Fruit fly (Drosophila melanogaster) whole organism, embryonic: ENCODE results near the gene CIA30.

ENCODE experiments used
- CG33557 ChIP-seq: fragments of 200-800 bp; sonication (Bioruptor generic); optimal IDR thresholded peaks from 2 replicates; lab custom pipeline; 2019; ENCODE audit warnings: missing biosample characterization, mild to moderate bottlenecking, missing genetic modification characterization, moderate library complexity
- CG34224 ChIP-seq: fragments of 200-800 bp; sonication (Bioruptor generic); IDR thresholded peaks from 3 replicates; pipeline ENCODE4 v1.3.6; 2022; ENCODE audit warnings: missing biosample characterization, missing genetic modification characterization; ENCODE audit not compliant: partially characterized antibody
- Doc2 ChIP-seq: fragments of 200-800 bp; sonication (Bioruptor generic); IDR thresholded peaks from 2 replicates; pipeline ENCODE4 v1.3.6; 2022; ENCODE audit warnings: missing biosample characterization, missing genetic modification characterization
- cg ChIP-seq: fragments of 200-800 bp; sonication (Bioruptor generic); optimal IDR thresholded peaks from 3 replicates; lab custom pipeline; 2019; ENCODE audit warnings: missing biosample characterization, mild to moderate bottlenecking, missing genetic modification characterization, moderate library complexity
- knrl ChIP-seq: fragments of 200-800 bp; sonication (Bioruptor generic); IDR thresholded peaks from 3 replicates; pipeline ENCODE4 v1.3.6; 2022; ENCODE audit warnings: missing biosample characterization, missing genetic modification characterization; ENCODE audit not compliant: partially characterized antibody

DNA sequence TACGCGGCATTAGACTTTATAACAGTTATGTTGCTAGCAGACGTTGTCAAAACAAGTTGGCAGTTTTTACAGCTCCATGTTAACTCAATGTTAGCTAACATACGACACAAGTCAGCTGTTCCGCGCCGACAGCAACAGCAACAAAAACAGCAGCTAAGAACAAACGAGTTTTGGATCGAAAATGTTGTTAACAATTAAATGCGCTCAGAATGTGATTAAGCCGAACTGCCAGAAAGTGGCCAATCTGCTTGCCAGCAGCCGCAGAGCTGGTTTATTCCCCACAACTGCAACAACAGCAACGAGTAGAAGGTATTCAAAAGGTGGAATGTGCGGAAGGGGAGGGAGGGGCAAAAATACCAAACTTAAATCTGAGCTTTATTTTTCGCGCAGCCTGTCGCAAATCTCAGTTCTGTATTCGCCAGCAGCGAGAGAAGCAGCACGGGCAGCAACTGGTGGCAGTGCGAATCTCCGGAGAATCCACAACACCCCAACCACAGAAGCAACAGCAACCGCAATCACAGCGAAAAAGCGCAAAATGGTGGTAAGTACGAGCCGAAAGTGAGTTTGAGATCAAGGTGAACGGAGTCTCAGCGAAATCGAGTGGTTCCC, 13.6 kb upstream of the CIA30 start, which contains the start of gene Pcd:
- no peak for TF ChIP-seq knrl (GFP tag; lab: Robert Waterston, UW)
- TF ChIP-seq cg (GFP tag; lab: Kevin White, UChicago) = no peak
- TF ChIP-seq CG33557 (GFP tag; lab: Kevin White, UChicago) = no peak
- TF ChIP-seq CG34224 (GFP tag; lab: Robert Waterston, UW) = peak; percentile 49; the same call in 1 of the 3 replicates
- TF ChIP-seq Doc2 (GFP tag; lab: Robert Waterston, UW) = no peak
